Worm (Caenorhabditis elegans): ENCODE results near the gene melo-1.

ce11 chrIV:14764719-14765173 is 22.1 kb upstream of the melo-1 start:
- TF ChIP-seq unc-55 (GFP tag; optimal IDR thresholded peaks at IDR 0.05) = no peak
- TF ChIP-seq ztf-11 (tag; optimal IDR thresholded peaks at IDR 0.05) = no peak
- TF ChIP-seq dmd-4 (tag; optimal IDR thresholded peaks at IDR 0.05) = no peak
- no peak for TF ChIP-seq elt-1 (tag; optimal IDR thresholded peaks at IDR 0.05)
- no peak for TF ChIP-seq skn-1 (tag; optimal IDR thresholded peaks at IDR 0.05)
- TF ChIP-seq unc-39 (tag; optimal IDR thresholded peaks at IDR 0.05) = no peak

All from whole organism, L2 larva.